Fruit fly (Drosophila melanogaster): ENCODE results near the gene QC.

QC gene

DNA sequence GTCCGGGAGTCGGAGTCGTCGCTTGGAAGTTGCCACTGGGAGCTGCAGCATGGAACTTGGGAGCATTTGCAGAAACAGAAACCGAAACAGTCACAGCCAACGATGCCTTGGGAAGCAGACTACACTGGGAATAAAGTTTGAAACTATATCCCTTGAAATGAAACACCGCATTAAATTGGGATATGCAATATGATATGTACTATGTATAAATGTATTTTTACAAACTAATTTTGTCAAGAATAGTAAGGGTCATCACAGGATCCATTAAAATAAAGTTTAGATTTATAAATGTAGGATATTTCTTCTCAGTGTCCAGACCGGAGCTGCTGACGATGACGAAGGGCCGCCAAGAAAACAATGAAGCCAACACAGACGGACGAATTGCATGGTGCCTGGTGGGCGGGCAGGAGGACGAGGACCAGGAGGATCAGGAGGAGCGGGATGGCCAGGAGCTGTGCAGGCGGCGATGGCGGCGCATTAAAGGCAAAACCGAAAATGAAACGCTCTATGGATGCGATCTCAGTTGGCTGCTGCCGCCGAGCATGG is 38.3 kb downstream of the QC start:
- TF ChIP-seq noc (tag; optimal IDR thresholded peaks at IDR 0.05) = no peak

DNA sequence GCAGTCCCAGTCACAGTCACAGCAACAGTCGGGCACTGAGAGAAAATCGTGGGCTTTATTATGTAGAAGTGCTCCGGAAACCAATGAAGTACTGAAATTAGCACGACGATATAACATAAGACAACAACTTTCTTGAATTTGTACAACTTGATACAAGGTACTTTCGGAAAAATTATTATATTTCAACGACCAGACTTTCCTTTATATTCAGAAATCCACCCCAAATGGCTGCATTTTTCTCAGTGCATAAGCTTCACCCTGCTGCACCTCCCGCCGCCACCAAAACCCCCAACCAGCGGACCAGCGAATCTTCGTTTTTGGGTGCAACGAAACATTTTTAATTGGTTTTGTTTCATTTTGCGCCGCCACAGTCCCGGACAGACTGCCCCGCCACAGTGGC is 39.3 kb downstream of the QC start:
- TF ChIP-seq noc (tag; optimal IDR thresholded peaks at IDR 0.05) = no peak

DNA sequence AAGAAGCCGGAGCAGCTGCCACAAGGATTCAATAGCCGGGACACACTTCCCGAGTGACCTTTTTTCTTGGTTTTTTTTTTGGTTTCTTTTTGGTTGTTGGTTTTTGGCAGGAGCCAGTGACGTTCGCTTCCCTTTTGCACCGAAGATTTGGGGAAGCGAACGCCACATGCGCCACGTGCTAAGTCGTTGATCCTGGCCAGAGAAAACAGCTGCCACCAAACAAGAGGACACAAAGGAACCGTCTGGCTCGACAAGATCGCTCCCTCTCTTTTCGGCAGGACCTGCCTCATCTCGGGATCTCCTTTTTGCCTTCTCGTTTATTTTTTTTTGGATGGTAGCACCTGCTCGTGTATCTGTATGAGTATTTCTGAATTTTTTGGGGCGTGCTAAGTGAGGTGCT is 43.2 kb downstream of the QC start:
- TF ChIP-seq noc (tag; optimal IDR thresholded peaks at IDR 0.05) = no peak

DNA sequence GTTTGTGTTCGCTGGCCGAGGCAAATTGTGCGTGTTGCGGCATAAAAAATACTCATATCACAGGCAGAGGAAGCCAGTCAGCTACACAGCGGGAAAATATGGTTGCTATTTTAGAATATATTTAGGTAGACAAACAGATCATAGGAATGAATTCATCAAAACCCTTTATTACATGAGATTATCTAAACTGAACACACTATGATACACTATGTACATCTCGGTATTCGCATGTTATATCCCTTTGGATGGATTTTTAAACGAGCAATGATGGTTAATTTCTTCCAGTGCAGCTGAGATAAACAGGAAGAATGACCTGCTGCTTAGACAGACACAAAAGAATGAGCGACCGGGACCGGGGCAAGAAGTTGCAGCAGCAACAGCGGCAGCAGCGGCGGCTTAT is 45.3 kb downstream of the QC start:
- TF ChIP-seq noc (tag; optimal IDR thresholded peaks at IDR 0.05) = no peak

DNA sequence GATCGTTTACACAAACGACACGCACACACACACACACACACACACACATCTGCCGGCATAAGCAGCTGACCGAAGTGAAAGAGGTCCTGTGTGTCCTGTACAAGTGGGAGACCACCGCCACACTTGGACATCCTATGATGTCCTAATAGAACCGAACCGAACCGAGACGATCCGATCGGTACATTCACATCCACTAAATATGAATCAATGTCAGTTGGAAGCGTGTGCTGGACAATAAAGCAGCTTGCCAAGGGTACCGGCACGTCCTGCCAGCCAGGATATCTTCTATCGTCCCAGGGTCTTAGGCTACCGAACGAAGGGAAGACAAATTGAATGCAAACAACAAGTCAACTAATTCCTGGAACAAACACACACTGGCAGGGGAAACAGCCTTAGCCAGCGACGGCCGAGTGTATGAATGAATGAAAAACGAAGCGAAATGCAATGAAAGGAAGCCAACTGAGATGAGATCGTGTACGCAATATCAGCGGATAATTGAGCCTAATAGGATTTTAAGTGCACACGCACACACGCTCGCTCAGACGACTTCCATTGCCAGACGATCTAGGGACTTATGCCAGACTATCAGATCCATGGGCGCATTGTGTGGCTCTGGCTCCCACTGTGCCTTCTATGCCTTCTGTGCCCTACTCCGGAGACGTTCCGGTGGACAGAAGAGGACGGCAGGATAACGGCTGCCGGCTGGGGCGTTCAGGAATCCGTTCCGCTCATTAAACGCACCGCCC is 46.0 kb downstream of the QC start:
- TF ChIP-seq noc (tag; optimal IDR thresholded peaks at IDR 0.05) = no peak

DNA sequence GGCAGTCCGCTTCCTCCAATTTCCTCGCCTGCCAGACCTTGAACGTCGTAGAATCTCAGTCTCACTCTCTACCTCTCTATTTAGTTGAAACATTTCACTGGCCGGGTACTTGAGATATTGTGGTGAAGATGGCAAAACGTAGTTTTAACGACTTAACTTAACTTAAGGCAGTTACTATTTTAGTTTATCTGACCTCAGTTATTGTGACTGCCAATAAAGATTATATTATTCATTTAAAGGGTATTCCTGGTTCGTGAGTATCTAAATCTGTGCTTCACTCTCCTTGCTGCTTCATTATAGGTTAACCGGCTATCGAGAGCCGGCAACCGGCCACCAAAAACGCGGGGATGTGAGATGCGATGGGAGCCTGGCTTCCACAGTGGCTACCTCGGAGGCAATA is 47.2 kb downstream of the QC start:
- no peak for TF ChIP-seq noc (tag; optimal IDR thresholded peaks at IDR 0.05)

DNA sequence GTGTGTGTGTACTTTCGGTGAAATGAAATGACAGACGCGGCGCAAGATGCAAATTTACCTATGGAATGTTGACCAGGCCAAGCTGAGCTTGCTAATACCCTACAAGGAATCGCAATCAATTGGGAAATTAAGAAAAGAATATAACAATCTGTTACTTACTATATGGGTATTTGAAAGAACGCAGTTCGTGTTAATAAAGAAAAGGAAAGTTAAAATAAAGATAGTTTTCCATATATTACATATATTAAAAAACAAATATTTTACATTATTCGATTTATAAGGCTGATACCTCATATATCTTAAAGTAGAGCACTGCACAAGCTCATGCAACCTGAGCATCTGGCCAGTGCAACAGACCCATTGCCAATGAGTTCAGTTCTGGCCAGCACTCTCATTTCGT is 50.6 kb downstream of the QC start:
- TF ChIP-seq noc (tag; optimal IDR thresholded peaks at IDR 0.05) = no peak

All from whole organism, larva.